Fruit fly (Drosophila melanogaster) whole organism, pupa: Measurements from ENCODE around the gene CG43736.

Experiments
- CG12605 ChIP-seq: fragments of 200-800 bp; sonication (Bioruptor generic); IDR thresholded peaks from 2 replicates; pipeline ENCODE4 v1.3.6; 2022; ENCODE audit warnings: missing biosample characterization, missing genetic modification characterization
- CG8301 ChIP-seq: fragments of 200-800 bp; sonication (Bioruptor generic); optimal IDR thresholded peaks from 2 replicates; lab custom pipeline; 2018; ENCODE audit warnings: missing biosample characterization, mild to moderate bottlenecking, missing genetic modification characterization
- EcR ChIP-seq: fragments of 200-800 bp; sonication (Bioruptor generic); optimal IDR thresholded peaks from 3 replicates; lab custom pipeline; 2019; ENCODE audit warnings: missing biosample characterization, missing genetic modification characterization, mild to moderate bottlenecking, moderate library complexity, missing genetic modification reagents

dm6 chrX:6832584-6832983 lies 31.1 kb upstream of the CG43736 start, which contains the start of gene mAChR-C:
- TF ChIP-seq CG8301 (tag; lab: Kevin White, UChicago) (no peak), CG12605 (no peak), EcR (no peak)
